Worm (Caenorhabditis elegans): ENCODE data around the gene pqn-54.

DNA sequence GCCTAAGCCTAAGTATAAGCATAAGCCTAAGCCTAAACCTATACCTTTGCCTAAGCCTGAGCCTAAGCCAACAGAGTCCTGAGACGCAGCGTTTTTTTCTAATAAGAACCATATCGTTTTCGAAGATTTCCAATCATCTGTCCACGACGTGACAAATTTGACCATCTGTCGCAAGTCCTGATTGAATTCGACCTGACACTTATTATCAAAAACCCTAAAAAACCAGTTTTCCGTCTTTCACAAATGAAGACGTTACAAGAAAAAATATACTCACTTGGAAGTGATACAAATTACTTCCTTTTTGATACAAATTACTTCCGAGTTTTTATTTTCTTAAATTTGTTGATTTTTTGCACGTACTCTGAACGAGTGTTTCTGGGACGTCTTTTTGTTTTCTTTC is 26.6 kb upstream of the pqn-54 start:
- TF ChIP-seq pha-4 (tag; optimal IDR thresholded peaks at IDR 0.05) (no peak), nhr-25 (tag; optimal IDR thresholded peaks at IDR 0.05) (no peak)

Measured in whole organism, L3 larva.